Fruit fly (Drosophila melanogaster) whole organism, embryonic: ENCODE measurements around the gene mRpL16.
A peak's percentile ranks its signal among the peaks of the same experiment; 100 is the strongest.

Experiments used
- Abd-B ChIP-seq: fragments of 200-800 bp; sonication (Bioruptor generic); optimal IDR thresholded peaks from 2 replicates; lab custom pipeline; 2018; ENCODE audit warnings: missing biosample characterization, mild to moderate bottlenecking, missing genetic modification characterization, moderate library complexity
- C15 ChIP-seq: fragments of 200-800 bp; sonication (Bioruptor generic); IDR thresholded peaks from 3 replicates; pipeline ENCODE4 v1.3.6; 2022; ENCODE audit warnings: missing biosample characterization, missing genetic modification characterization
- CG11696 ChIP-seq: fragments of 200-800 bp; sonication (Bioruptor generic); IDR thresholded peaks from 2 replicates; pipeline ENCODE4 v1.3.6; 2022; ENCODE audit warnings: missing biosample characterization, missing genetic modification characterization
- CG12391 ChIP-seq: fragments of 200-800 bp; sonication (Bioruptor generic); optimal IDR thresholded peaks from 3 replicates; lab custom pipeline; 2018; ENCODE audit warnings: missing biosample characterization, mild to moderate bottlenecking, missing genetic modification characterization, moderate library complexity
- CG12769 ChIP-seq: fragments of 200-800 bp; sonication (Bioruptor generic); optimal IDR thresholded peaks from 2 replicates; lab custom pipeline; 2019; ENCODE audit warnings: missing biosample characterization, mild to moderate bottlenecking, missing genetic modification characterization, moderate library complexity
- CG1529 ChIP-seq: fragments of 200-800 bp; sonication (Bioruptor generic); optimal IDR thresholded peaks from 3 replicates; lab custom pipeline; 2018; ENCODE audit warnings: missing biosample characterization, missing genetic modification characterization
- CG15696 ChIP-seq: fragments of 200-800 bp; sonication (Bioruptor generic); optimal IDR thresholded peaks from 2 replicates; lab custom pipeline; 2019; ENCODE audit warnings: missing biosample characterization, mild to moderate bottlenecking, missing genetic modification characterization, moderate library complexity
- CG16779 ChIP-seq: fragments of 200-800 bp; sonication (Bioruptor generic); IDR thresholded peaks from 2 replicates; pipeline ENCODE4 v1.3.6; 2022; ENCODE audit warnings: missing biosample characterization, missing genetic modification characterization
- CG16863 ChIP-seq: fragments of 200-800 bp; sonication (Bioruptor generic); optimal IDR thresholded peaks from 3 replicates; lab custom pipeline; 2016; ENCODE audit warnings: missing biosample characterization, missing genetic modification characterization
- CG2678 ChIP-seq: fragments of 200-800 bp; sonication (Bioruptor generic); optimal IDR thresholded peaks from 3 replicates; lab custom pipeline; 2019; ENCODE audit warnings: missing biosample characterization, mild to moderate bottlenecking, missing genetic modification characterization, moderate library complexity
- CG32767 ChIP-seq: fragments of 200-800 bp; sonication (Bioruptor generic); IDR thresholded peaks from 2 replicates; pipeline ENCODE4 v1.3.6; 2022; ENCODE audit warnings: missing biosample characterization, missing genetic modification characterization
- CG3995 ChIP-seq: fragments of 200-800 bp; sonication (Bioruptor generic); optimal IDR thresholded peaks from 3 replicates; lab custom pipeline; 2016; ENCODE audit warnings: missing biosample characterization, missing genetic modification characterization
- CG4360 ChIP-seq: fragments of 200-800 bp; sonication (Bioruptor generic); IDR thresholded peaks from 2 replicates; pipeline ENCODE4 v1.3.6; 2022; ENCODE audit warnings: missing biosample characterization, missing genetic modification characterization
- CG6254 ChIP-seq: fragments of 200-800 bp; sonication (Bioruptor generic); optimal IDR thresholded peaks from 3 replicates; lab custom pipeline; 2017; ENCODE audit warnings: mild to moderate bottlenecking, missing biosample characterization, missing genetic modification reagents, missing genetic modification characterization
- CG6689 ChIP-seq: fragments of 200-800 bp; sonication (Bioruptor generic); IDR thresholded peaks from 2 replicates; pipeline ENCODE4 v1.3.6; 2022; ENCODE audit warnings: missing biosample characterization, missing genetic modification characterization
- CG8765 ChIP-seq: fragments of 200-800 bp; sonication (Bioruptor generic); IDR thresholded peaks from 2 replicates; pipeline ENCODE4 v1.3.6; 2022; ENCODE audit warnings: missing biosample characterization, missing genetic modification characterization
- Chrac-16 ChIP-seq: fragments of 200-800 bp; sonication (Bioruptor generic); optimal IDR thresholded peaks from 3 replicates; lab custom pipeline; 2016; ENCODE audit warnings: missing biosample characterization, missing genetic modification characterization
- Deaf1 ChIP-seq: fragments of 200-800 bp; optimal IDR thresholded peaks from 3 replicates; lab custom pipeline; 2019; ENCODE audit warnings: missing biosample characterization, mild to moderate bottlenecking, missing genetic modification characterization, moderate library complexity
- Dip2 ChIP-seq: fragments of 200-800 bp; sonication (Bioruptor generic); IDR thresholded peaks from 2 replicates; pipeline ENCODE4 v1.3.6; 2022; ENCODE audit warnings: missing biosample characterization, missing genetic modification characterization
- Doc3 ChIP-seq: fragments of 200-800 bp; sonication (Bioruptor generic); IDR thresholded peaks from 3 replicates; pipeline ENCODE4 v1.3.6; 2022; ENCODE audit warnings: missing biosample characterization, missing genetic modification characterization; ENCODE audit not compliant: partially characterized antibody
- Ets65A ChIP-seq: fragments of 200-800 bp; sonication (Bioruptor generic); peaks from one replicate; lab custom pipeline; 2016; ENCODE audit warnings: missing biosample characterization, missing genetic modification characterization
- Fer3 ChIP-seq: fragments of 200-800 bp; sonication (Bioruptor generic); optimal IDR thresholded peaks from 2 replicates; lab custom pipeline; 2018; ENCODE audit warnings: missing biosample characterization, mild to moderate bottlenecking, missing genetic modification characterization, moderate library complexity
- HmgZ ChIP-seq: fragments of 200-800 bp; sonication (Bioruptor generic); optimal IDR thresholded peaks from 2 replicates; lab custom pipeline; 2018; ENCODE audit warnings: missing biosample characterization, mild to moderate bottlenecking, missing genetic modification characterization
- Hr78 ChIP-seq, 2 experiments: fragments of 200-800 bp in 1 of 2; fragments of >200 bp in 1 of 2; sonication (Bioruptor generic) in 1 of 2; optimal IDR thresholded peaks; 2 replicates each; lab custom pipeline; 2017 to 2019; ENCODE audit warnings: missing biosample characterization in 2 of 2, missing genetic modification characterization in 2 of 2, mild to moderate bottlenecking in 1 of 2, moderate library complexity in 1 of 2
- MTF-1 ChIP-seq: fragments of 200-800 bp; sonication (Bioruptor generic); optimal IDR thresholded peaks from 2 replicates; lab custom pipeline; 2018; ENCODE audit warnings: missing biosample characterization, mild to moderate bottlenecking, missing genetic modification characterization, borderline replicate concordance
- Side ChIP-seq: fragments of 200-800 bp; sonication (Bioruptor generic); optimal IDR thresholded peaks from 2 replicates; lab custom pipeline; 2016; ENCODE audit warnings: missing biosample characterization, missing genetic modification characterization
- Spps ChIP-seq: fragments of 200-800 bp; sonication (Bioruptor generic); optimal IDR thresholded peaks from 2 replicates; lab custom pipeline; 2018; ENCODE audit warnings: missing biosample characterization, mild to moderate bottlenecking, missing genetic modification characterization
- Sry-δ ChIP-seq: fragments of 200-800 bp; sonication (Bioruptor generic); optimal IDR thresholded peaks from 2 replicates; lab custom pipeline; 2016; ENCODE audit warnings: missing biosample characterization, missing genetic modification characterization
- ac ChIP-seq: fragments of 200-800 bp; sonication (Bioruptor generic); optimal IDR thresholded peaks from 3 replicates; lab custom pipeline; 2017; ENCODE audit warnings: missing biosample characterization, mild to moderate bottlenecking, missing genetic modification characterization
- amos ChIP-seq: fragments of 200-800 bp; sonication (Bioruptor generic); IDR thresholded peaks from 2 replicates; pipeline ENCODE4 v1.3.6; 2022; ENCODE audit warnings: missing biosample characterization, missing genetic modification characterization; ENCODE audit not compliant: partially characterized antibody
- ap ChIP-seq: fragments of 200-800 bp; sonication (Bioruptor generic); IDR thresholded peaks from 2 replicates; pipeline ENCODE4 v1.3.6; 2022; ENCODE audit warnings: missing biosample characterization, missing genetic modification characterization
- bcd ChIP-seq: fragments of 200-800 bp; sonication (Bioruptor generic); optimal IDR thresholded peaks from 2 replicates; lab custom pipeline; 2017; ENCODE audit warnings: missing biosample characterization, mild to moderate bottlenecking, missing genetic modification characterization
- bigmax ChIP-seq: fragments of 200-800 bp; sonication (Bioruptor generic); optimal IDR thresholded peaks from 2 replicates; lab custom pipeline; 2018; ENCODE audit warnings: missing biosample characterization, mild to moderate bottlenecking, missing genetic modification characterization
- cg ChIP-seq: fragments of 200-800 bp; sonication (Bioruptor generic); optimal IDR thresholded peaks from 3 replicates; lab custom pipeline; 2019; ENCODE audit warnings: missing biosample characterization, mild to moderate bottlenecking, missing genetic modification characterization, moderate library complexity
- chinmo ChIP-seq: fragments of 200-800 bp; sonication (Bioruptor generic); IDR thresholded peaks from 4 replicates; pipeline ENCODE4 v1.3.6; 2022; ENCODE audit warnings: missing biosample characterization, missing genetic modification characterization; ENCODE audit not compliant: partially characterized antibody
- dati ChIP-seq: fragments of 200-800 bp; sonication (Bioruptor generic); IDR thresholded peaks from 2 replicates; pipeline ENCODE4 v1.3.6; 2022; ENCODE audit warnings: missing biosample characterization, missing genetic modification characterization
- fd96Cb ChIP-seq: fragments of 200-800 bp; sonication (Bioruptor generic); optimal IDR thresholded peaks from 2 replicates; lab custom pipeline; 2018; ENCODE audit warnings: missing biosample characterization, mild to moderate bottlenecking, missing genetic modification characterization, moderate library complexity
- grn ChIP-seq: fragments of 200-800 bp; sonication (Bioruptor generic); optimal IDR thresholded peaks from 3 replicates; lab custom pipeline; 2017; ENCODE audit warnings: missing biosample characterization, missing genetic modification characterization
- kah ChIP-seq: fragments of 200-800 bp; sonication (Bioruptor generic); optimal IDR thresholded peaks from 2 replicates; lab custom pipeline; 2018; ENCODE audit warnings: missing biosample characterization, mild to moderate bottlenecking, missing genetic modification characterization
- lola ChIP-seq, 3 experiments: fragments of >200 bp in 2 of 3; fragments of 200-800 bp in 1 of 3; sonication (Bioruptor generic) in 1 of 3; optimal IDR thresholded peaks; 2 replicates each; lab custom pipeline; 2017 to 2019; ENCODE audit warnings: missing biosample characterization in 3 of 3, missing genetic modification characterization in 3 of 3, mild to moderate bottlenecking in 1 of 3, moderate library complexity in 1 of 3
- nau ChIP-seq: fragments of 200-800 bp; sonication (Bioruptor generic); optimal IDR thresholded peaks from 3 replicates; lab custom pipeline; 2017; ENCODE audit warnings: missing biosample characterization, mild to moderate bottlenecking, missing genetic modification characterization, missing genetic modification reagents
- nerfin-1 ChIP-seq: fragments of 200-800 bp; sonication (Bioruptor generic); optimal IDR thresholded peaks from 3 replicates; lab custom pipeline; 2019; ENCODE audit warnings: missing biosample characterization, mild to moderate bottlenecking, missing genetic modification characterization, moderate library complexity
- pan ChIP-seq, 4 experiments: fragments of >200 bp in 3 of 4; fragments of 200-800 bp in 1 of 4; sonication (Bioruptor generic) in 1 of 4; optimal IDR thresholded peaks in 3 of 4; IDR thresholded peaks in 1 of 4; 2 replicates each; pipeline versions ENCODE4 v1.3.6 to Lab custom; 2017 to 2022; ENCODE audit warnings: missing biosample characterization in 2 of 4, missing genetic modification characterization in 2 of 4, mixed read lengths in 1 of 4
- scrt ChIP-seq: fragments of 200-800 bp; sonication (Bioruptor generic); optimal IDR thresholded peaks from 2 replicates; lab custom pipeline; 2018; ENCODE audit warnings: missing biosample characterization, mild to moderate bottlenecking, missing genetic modification characterization, moderate library complexity
- sens-2 ChIP-seq: fragments of 200-800 bp; sonication (Bioruptor generic); IDR thresholded peaks from 2 replicates; pipeline ENCODE4 v1.3.6; 2022; ENCODE audit warnings: missing biosample characterization, missing genetic modification characterization
- stwl ChIP-seq: fragments of 200-800 bp; sonication (Bioruptor generic); optimal IDR thresholded peaks from 3 replicates; lab custom pipeline; 2018; ENCODE audit warnings: missing biosample characterization, mild to moderate bottlenecking, missing genetic modification characterization, moderate library complexity
- trh ChIP-seq: fragments of 200-800 bp; sonication (Bioruptor generic); optimal IDR thresholded peaks from 2 replicates; lab custom pipeline; 2016; ENCODE audit warnings: missing biosample characterization, missing genetic modification characterization
- zfh1 ChIP-seq: fragments of 200-800 bp; sonication (Bioruptor generic); IDR thresholded peaks from 3 replicates; pipeline ENCODE4 v1.3.6; 2022; ENCODE audit warnings: missing biosample characterization, missing genetic modification characterization

The mRpL16 gene

dm6 chrX:1861620-1862184 lies 28.4 kb upstream of the mRpL16 start, which contains the start of gene deltaCOP (continued):
- no peak for TF ChIP-seq ac (GFP tag; lab: Kevin White, UChicago)
- TF ChIP-seq sens-2 = peak; percentile 39; the same call in 1 of the 2 replicates
- no peak for TF ChIP-seq grn (GFP tag; lab: Kevin White, UChicago)
- peak; percentile 26; the same call in 1 of the 2 replicates for TF ChIP-seq CG4360 (GFP tag; lab: Robert Waterston, UW)
- TF ChIP-seq ap (GFP tag; lab: Robert Waterston, UW) = peak; percentile 57; the same call in 1 of the 2 replicates
- TF ChIP-seq Hr78 (GFP tag; optimal IDR thresholded peaks at IDR 0.05; lab: Kevin White, UChicago) = peak in 1 of 2 experiments; percentile 2
- TF ChIP-seq CG12769 (tag; lab: Kevin White, UChicago) = no peak
- 0 out of 2 replicates have a peak, but pooled peaks have one; percentile 42 for TF ChIP-seq CG11696 (GFP tag; lab: Robert Waterston, UW)
- no peak for TF ChIP-seq scrt
- TF ChIP-seq CG32767 = peak; percentile 72; the same call in 1 of the 2 replicates
- peak; percentile 87 for TF ChIP-seq Chrac-16 (GFP tag; lab: Kevin White, UChicago)
- TF ChIP-seq Doc3 (GFP tag; lab: Robert Waterston, UW) = no peak
- TF ChIP-seq CG2678 (tag; lab: Kevin White, UChicago) = no peak
- no peak for TF ChIP-seq Deaf1 (tag; lab: Kevin White, UChicago)
- TF ChIP-seq pan (optimal IDR thresholded peaks at IDR 0.05; lab: Kevin White, UChicago) = peak in 1 of 2 experiments; percentile 42
- peak in 1 of 2 experiments; percentile 76 for TF ChIP-seq pan (GFP tag; optimal IDR thresholded peaks at IDR 0.05 in 1 of 2, IDR thresholded peaks at IDR 0.05 in 1 of 2)
- TF ChIP-seq dati = no peak
- TF ChIP-seq MTF-1 (GFP tag; lab: Kevin White, UChicago) = peak; percentile 20
- no peak for TF ChIP-seq chinmo (GFP tag; lab: Robert Waterston, UW)
- TF ChIP-seq CG16779 (GFP tag; lab: Robert Waterston, UW) = no peak
- no peak for TF ChIP-seq CG1529
- TF ChIP-seq nerfin-1 (tag; lab: Kevin White, UChicago) = peak; percentile 11
- TF ChIP-seq Side (GFP tag; lab: Kevin White, UChicago) = peak; percentile 83
- TF ChIP-seq Abd-B = peak; percentile 86
- TF ChIP-seq cg (GFP tag; lab: Kevin White, UChicago) = peak; percentile 65
- peak; percentile 78 for TF ChIP-seq CG12391 (tag; lab: Kevin White, UChicago)
- peak; percentile 79 for TF ChIP-seq HmgZ
- TF ChIP-seq CG16863 (GFP tag; lab: Kevin White, UChicago) = peak; percentile 89
- TF ChIP-seq zfh1 (GFP tag; lab: Robert Waterston, UW) = peak; percentile 70
- TF ChIP-seq bcd (GFP tag; lab: Kevin White, UChicago) = peak; percentile 83
- TF ChIP-seq bigmax (GFP tag; lab: Kevin White, UChicago) = no peak
- TF ChIP-seq CG15696 (tag; lab: Kevin White, UChicago) = peak; percentile 50
- peak in 1 of 3 experiments; percentile 38 for TF ChIP-seq lola (GFP tag; optimal IDR thresholded peaks at IDR 0.05; lab: Kevin White, UChicago)
- TF ChIP-seq Fer3 (tag; lab: Kevin White, UChicago) = peak; percentile 64
- peak; percentile 58 for TF ChIP-seq Dip2 (GFP tag; lab: Robert Waterston, UW)
- 0 out of 3 replicates have a peak, but pooled peaks have one; percentile 50 for TF ChIP-seq C15 (GFP tag; lab: Robert Waterston, UW)
- peak; percentile 52 for TF ChIP-seq CG3995 (GFP tag; lab: Kevin White, UChicago)
- peak; percentile 26 for TF ChIP-seq kah (GFP tag; lab: Kevin White, UChicago)
- TF ChIP-seq amos = peak; percentile 26; the same call in 1 of the 2 replicates
- TF ChIP-seq CG6254 (GFP tag; lab: Kevin White, UChicago) = peak; percentile 43
- TF ChIP-seq stwl (tag; lab: Kevin White, UChicago) = peak; percentile 68
- TF ChIP-seq CG8765 (GFP tag; lab: Robert Waterston, UW) = peak; percentile 62; the same call in 1 of the 2 replicates
- TF ChIP-seq Ets65A (GFP tag; lab: Kevin White, UChicago) = peak; percentile 99
- peak; percentile 73 for TF ChIP-seq fd96Cb (tag; lab: Kevin White, UChicago)
- TF ChIP-seq CG6689 (GFP tag; lab: Robert Waterston, UW) = peak; percentile 83
- peak; percentile 57 for TF ChIP-seq Sry-δ (GFP tag; lab: Kevin White, UChicago)
- peak; percentile 14 for TF ChIP-seq Spps (tag; lab: Kevin White, UChicago)
- TF ChIP-seq trh (GFP tag; lab: Kevin White, UChicago) = peak; percentile 70
- TF ChIP-seq nau (GFP tag; lab: Kevin White, UChicago) = no peak
